Fruit fly (Drosophila melanogaster) whole organism, embryonic: ENCODE results near the gene Veneno.

ENCODE experiments used
- Aef1 ChIP-seq: fragments of 200-800 bp; sonication (Bioruptor generic); IDR thresholded peaks from 3 replicates; pipeline ENCODE4 v1.3.6; 2022; ENCODE audit warnings: missing biosample characterization, missing genetic modification characterization
- B-H1 ChIP-seq: fragments of 200-800 bp; sonication (Bioruptor generic); IDR thresholded peaks from 3 replicates; pipeline ENCODE4 v1.3.6; 2022; ENCODE audit warnings: missing biosample characterization, missing genetic modification characterization
- BtbVII ChIP-seq: fragments of 200-800 bp; sonication (Bioruptor generic); optimal IDR thresholded peaks from 3 replicates; lab custom pipeline; 2017; ENCODE audit warnings: missing biosample characterization, mild to moderate bottlenecking, missing genetic modification characterization
- C15 ChIP-seq: fragments of 200-800 bp; sonication (Bioruptor generic); IDR thresholded peaks from 3 replicates; pipeline ENCODE4 v1.3.6; 2022; ENCODE audit warnings: missing biosample characterization, missing genetic modification characterization
- CG10959 ChIP-seq: fragments of 200-800 bp; sonication (Bioruptor generic); IDR thresholded peaks from 2 replicates; pipeline ENCODE4 v1.3.6; 2022; ENCODE audit warnings: missing biosample characterization, missing genetic modification characterization
- CG11093 ChIP-seq: fragments of 200-800 bp; sonication (Bioruptor generic); IDR thresholded peaks from 3 replicates; pipeline ENCODE4 v1.3.6; 2022; ENCODE audit warnings: missing biosample characterization, missing genetic modification characterization
- CG13424 ChIP-seq: fragments of 200-800 bp; sonication (Bioruptor generic); optimal IDR thresholded peaks from 2 replicates; lab custom pipeline; 2019; ENCODE audit warnings: missing biosample characterization, mild to moderate bottlenecking, missing genetic modification characterization, moderate library complexity
- CG13624 ChIP-seq: fragments of 200-800 bp; sonication (Bioruptor generic); optimal IDR thresholded peaks from 2 replicates; lab custom pipeline; 2016; ENCODE audit warnings: missing biosample characterization, missing genetic modification characterization
- CG16815 ChIP-seq: fragments of 200-800 bp; sonication (Bioruptor generic); optimal IDR thresholded peaks from 3 replicates; lab custom pipeline; 2017; ENCODE audit warnings: missing biosample characterization, mild to moderate bottlenecking, missing genetic modification characterization
- CG17612 ChIP-seq: fragments of 200-800 bp; sonication (Bioruptor generic); IDR thresholded peaks from 2 replicates; pipeline ENCODE4 v1.3.6; 2022; ENCODE audit warnings: missing biosample characterization, missing genetic modification characterization
- CG1792 ChIP-seq: fragments of 200-800 bp; sonication (Bioruptor generic); optimal IDR thresholded peaks from 2 replicates; lab custom pipeline; 2016; ENCODE audit warnings: missing biosample characterization, missing genetic modification characterization
- CG31388 ChIP-seq: fragments of 200-800 bp; sonication (Bioruptor generic); optimal IDR thresholded peaks from 2 replicates; lab custom pipeline; 2016; ENCODE audit warnings: missing biosample characterization, missing genetic modification characterization
- CG4730 ChIP-seq: fragments of 200-800 bp; sonication (Bioruptor generic); IDR thresholded peaks from 2 replicates; pipeline ENCODE4 v1.3.6; 2022; ENCODE audit warnings: missing biosample characterization, missing genetic modification characterization
- CG6791 ChIP-seq: fragments of 200-800 bp; sonication (Bioruptor generic); IDR thresholded peaks from 3 replicates; pipeline ENCODE4 v1.3.6; 2022; ENCODE audit warnings: missing biosample characterization, missing genetic modification characterization; ENCODE audit not compliant: partially characterized antibody
- CG7839 ChIP-seq: fragments of 200-800 bp; sonication (Bioruptor generic); optimal IDR thresholded peaks from 3 replicates; lab custom pipeline; 2018; ENCODE audit warnings: missing biosample characterization, mild to moderate bottlenecking, missing genetic modification characterization, moderate library complexity
- CG8290 ChIP-seq, 3 experiments: fragments of 200-800 bp; sonication (Bioruptor generic); optimal IDR thresholded peaks; 2 replicates each; lab custom pipeline; 2016 to 2019; ENCODE audit warnings: missing biosample characterization in 3 of 3, missing genetic modification characterization in 3 of 3, mild to moderate bottlenecking in 2 of 3, moderate library complexity in 1 of 3
- CG8359 ChIP-seq: fragments of 200-800 bp; sonication (Bioruptor generic); optimal IDR thresholded peaks from 2 replicates; lab custom pipeline; 2017; ENCODE audit warnings: missing biosample characterization, mild to moderate bottlenecking, missing genetic modification characterization, borderline replicate concordance
- CG8944 ChIP-seq: fragments of 200-800 bp; sonication (Bioruptor generic); optimal IDR thresholded peaks from 3 replicates; lab custom pipeline; 2016; ENCODE audit warnings: missing biosample characterization, missing genetic modification characterization
- CG9437 ChIP-seq: fragments of 200-800 bp; sonication (Bioruptor generic); optimal IDR thresholded peaks from 2 replicates; lab custom pipeline; 2018; ENCODE audit warnings: missing biosample characterization, mild to moderate bottlenecking, missing genetic modification characterization
- Dfd ChIP-seq, 2 experiments: fragments of >200 bp; optimal IDR thresholded peaks; 2 replicates each; lab custom pipeline; 2017; ENCODE audit warnings: missing biosample characterization in 2 of 2, missing genetic modification characterization in 2 of 2
- Fer2 ChIP-seq: fragments of 200-800 bp; sonication (Bioruptor generic); optimal IDR thresholded peaks from 2 replicates; lab custom pipeline; 2018; ENCODE audit warnings: missing biosample characterization, mild to moderate bottlenecking, missing genetic modification characterization, moderate library complexity
- Hmx ChIP-seq: fragments of 200-800 bp; sonication (Bioruptor generic); optimal IDR thresholded peaks from 2 replicates; lab custom pipeline; 2016; ENCODE audit warnings: missing biosample characterization, missing genetic modification characterization
- Hr39 ChIP-seq: fragments of >200 bp; optimal IDR thresholded peaks from 2 replicates; lab custom pipeline; 2017
- Hr78 ChIP-seq, 2 experiments: fragments of 200-800 bp in 1 of 2; fragments of >200 bp in 1 of 2; sonication (Bioruptor generic) in 1 of 2; optimal IDR thresholded peaks; 2 replicates each; lab custom pipeline; 2017 to 2019; ENCODE audit warnings: missing biosample characterization in 2 of 2, missing genetic modification characterization in 2 of 2, mild to moderate bottlenecking in 1 of 2, moderate library complexity in 1 of 2
- NK7.1 ChIP-seq: fragments of 200-800 bp; sonication (Bioruptor generic); optimal IDR thresholded peaks from 3 replicates; lab custom pipeline; 2016; ENCODE audit warnings: missing biosample characterization, missing genetic modification characterization
- Six4 ChIP-seq: fragments of 200-800 bp; sonication (Bioruptor generic); optimal IDR thresholded peaks from 2 replicates; lab custom pipeline; 2016; ENCODE audit warnings: missing biosample characterization, missing genetic modification characterization
- TFAM ChIP-seq: fragments of 200-800 bp; sonication (Bioruptor generic); optimal IDR thresholded peaks from 2 replicates; lab custom pipeline; 2017; ENCODE audit warnings: missing biosample characterization, missing genetic modification characterization, inconsistent platforms
- Xrp1 ChIP-seq: fragments of 200-800 bp; sonication (Bioruptor generic); IDR thresholded peaks from 2 replicates; pipeline ENCODE4 v1.3.6; 2022; ENCODE audit warnings: missing biosample characterization, missing genetic modification characterization
- ase ChIP-seq: fragments of 200-800 bp; sonication (Bioruptor generic); IDR thresholded peaks from 3 replicates; pipeline ENCODE4 v1.3.6; 2022; ENCODE audit warnings: missing biosample characterization, missing genetic modification characterization
- cas ChIP-seq: fragments of 200-800 bp; sonication (Bioruptor generic); IDR thresholded peaks from 2 replicates; pipeline ENCODE4 v1.3.6; 2022; ENCODE audit warnings: missing biosample characterization, missing genetic modification characterization
- dimm ChIP-seq: fragments of 200-800 bp; sonication (Bioruptor generic); IDR thresholded peaks from 2 replicates; pipeline ENCODE4 v1.3.6; 2022; ENCODE audit warnings: missing biosample characterization, missing genetic modification characterization
- dysf ChIP-seq: fragments of 200-800 bp; sonication (Bioruptor generic); IDR thresholded peaks from 3 replicates; pipeline ENCODE4 v1.3.6; 2022; ENCODE audit warnings: missing biosample characterization, missing genetic modification characterization
- emc ChIP-seq: fragments of 200-800 bp; sonication (Bioruptor generic); optimal IDR thresholded peaks from 2 replicates; lab custom pipeline; 2016; ENCODE audit warnings: missing biosample characterization, missing genetic modification characterization
- exex ChIP-seq: fragments of 200-800 bp; sonication (Bioruptor generic); optimal IDR thresholded peaks from 4 replicates; lab custom pipeline; 2018; ENCODE audit warnings: missing biosample characterization, mild to moderate bottlenecking, missing genetic modification characterization, moderate library complexity
- fd96Cb ChIP-seq: fragments of 200-800 bp; sonication (Bioruptor generic); optimal IDR thresholded peaks from 2 replicates; lab custom pipeline; 2018; ENCODE audit warnings: missing biosample characterization, mild to moderate bottlenecking, missing genetic modification characterization, moderate library complexity
- fru ChIP-seq: fragments of >200 bp; optimal IDR thresholded peaks from 2 replicates; lab custom pipeline; 2017
- ftz-f1 ChIP-seq: fragments of 200-800 bp; sonication (Bioruptor generic); optimal IDR thresholded peaks from 2 replicates; lab custom pipeline; 2016; ENCODE audit warnings: missing biosample characterization, missing genetic modification characterization
- fu2 ChIP-seq: fragments of 200-800 bp; sonication (Bioruptor generic); optimal IDR thresholded peaks from 2 replicates; lab custom pipeline; 2016; ENCODE audit warnings: missing biosample characterization, missing genetic modification characterization
- hb ChIP-seq: fragments of 200-800 bp; sonication (Bioruptor generic); IDR thresholded peaks from 3 replicates; pipeline ENCODE4 v1.3.6; 2022; ENCODE audit warnings: missing biosample characterization, missing genetic modification characterization; ENCODE audit not compliant: partially characterized antibody
- insv ChIP-seq, 2 experiments: fragments of 200-800 bp; sonication (Bioruptor generic); optimal IDR thresholded peaks; 3 replicates each; lab custom pipeline; 2016 to 2018; ENCODE audit warnings: missing biosample characterization in 2 of 2, missing genetic modification characterization in 2 of 2
- lov ChIP-seq, 2 experiments: fragments of 200-800 bp in 1 of 2; fragments of >200 bp in 1 of 2; sonication (Bioruptor generic) in 1 of 2; IDR thresholded peaks in 1 of 2; optimal IDR thresholded peaks in 1 of 2; 2 replicates in 1 of 2; 3 replicates in 1 of 2; pipeline versions ENCODE4 v1.3.6 to Lab custom; 2017 to 2022; ENCODE audit warnings: missing biosample characterization in 1 of 2, missing genetic modification characterization in 1 of 2
- onecut ChIP-seq: fragments of 200-800 bp; sonication (Bioruptor generic); IDR thresholded peaks from 2 replicates; pipeline ENCODE4 v1.3.6; 2022; ENCODE audit warnings: missing biosample characterization, missing genetic modification characterization
- phol ChIP-seq: fragments of 200-800 bp; sonication (Bioruptor generic); optimal IDR thresholded peaks from 3 replicates; lab custom pipeline; 2018; ENCODE audit warnings: missing biosample characterization, mild to moderate bottlenecking, missing genetic modification characterization, moderate library complexity
- prd ChIP-seq, 3 experiments: fragments of >200 bp in 2 of 3; fragments of 200-800 bp in 1 of 3; sonication (Bioruptor generic) in 1 of 3; optimal IDR thresholded peaks in 2 of 3; IDR thresholded peaks in 1 of 3; 2 replicates in 2 of 3; 3 replicates in 1 of 3; pipeline versions ENCODE4 v1.3.6 to Lab custom; 2017 to 2022; ENCODE audit warnings: missing biosample characterization in 1 of 3, missing genetic modification characterization in 1 of 3
- sim ChIP-seq: fragments of 200-800 bp; sonication (Bioruptor generic); IDR thresholded peaks from 2 replicates; pipeline ENCODE4 v1.3.6; 2022; ENCODE audit warnings: missing biosample characterization, missing genetic modification characterization
- sna ChIP-seq: fragments of 200-800 bp; sonication (Bioruptor generic); IDR thresholded peaks from 2 replicates; pipeline ENCODE4 v1.3.6; 2022; ENCODE audit warnings: missing biosample characterization, missing genetic modification characterization; ENCODE audit not compliant: partially characterized antibody
- sr ChIP-seq: fragments of 200-800 bp; sonication (Bioruptor generic); IDR thresholded peaks from 3 replicates; pipeline ENCODE4 v1.3.6; 2022; ENCODE audit warnings: missing biosample characterization, missing genetic modification characterization
- tap ChIP-seq: fragments of 200-800 bp; optimal IDR thresholded peaks from 3 replicates; lab custom pipeline; 2019; ENCODE audit warnings: missing biosample characterization, mild to moderate bottlenecking, missing genetic modification characterization, moderate library complexity
- wek ChIP-seq: fragments of 200-800 bp; sonication (Bioruptor generic); optimal IDR thresholded peaks from 3 replicates; lab custom pipeline; 2018; ENCODE audit warnings: missing biosample characterization, mild to moderate bottlenecking, missing genetic modification characterization, moderate library complexity
- zfh2 ChIP-seq: fragments of 200-800 bp; sonication (Bioruptor generic); optimal IDR thresholded peaks from 2 replicates; lab custom pipeline; 2016; ENCODE audit warnings: missing biosample characterization, missing genetic modification characterization

Veneno gene

DNA sequence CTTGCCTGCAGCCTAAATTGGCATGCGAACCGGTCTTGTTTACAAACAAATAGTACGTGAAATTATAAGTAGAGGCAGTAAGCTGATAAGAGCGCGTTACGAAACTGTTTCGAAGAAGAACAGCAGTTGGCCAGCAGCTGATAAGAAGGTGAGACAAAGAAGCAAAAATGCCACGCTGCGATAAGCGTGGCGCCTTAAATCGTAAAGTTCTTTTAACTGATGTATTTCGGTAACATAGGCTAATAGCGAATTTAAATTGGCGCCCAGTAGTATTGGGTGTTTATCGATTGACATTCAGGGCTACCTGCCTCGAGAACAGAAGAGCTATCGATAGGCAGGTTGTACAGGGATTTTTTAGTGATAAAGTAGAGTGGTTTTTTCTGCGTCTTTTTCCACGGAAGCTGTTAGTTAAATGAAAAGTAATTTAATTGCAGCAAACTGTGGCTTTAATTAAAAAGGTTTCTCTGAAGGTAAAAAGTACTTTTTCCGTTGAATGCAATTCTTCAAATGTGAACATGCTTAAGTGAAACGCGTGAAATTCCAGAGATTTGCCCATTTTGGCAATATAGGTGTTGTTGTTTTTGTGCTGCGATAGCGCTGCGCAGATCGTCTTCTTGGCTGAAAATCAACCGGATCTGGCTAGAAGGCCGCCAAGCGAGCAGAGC, 5.6 kb downstream of the Veneno start, which contains the start of gene stck (continued):
- TF ChIP-seq tap (no peak), CG8290 (GFP tag; optimal IDR thresholded peaks at IDR 0.05; lab: Kevin White, UChicago) (no peak), CG8290 (tag; optimal IDR thresholded peaks at IDR 0.05; lab: Kevin White, UChicago) (peak in 1 of 2 experiments; percentile 27), sna (no peak), CG11093 (no peak), ftz-f1 (GFP tag; lab: Kevin White, UChicago) (no peak), cas (GFP tag; lab: Robert Waterston, UW) (no peak), dysf (GFP tag; lab: Robert Waterston, UW) (no peak), zfh2 (GFP tag; lab: Kevin White, UChicago) (no peak), CG13424 (tag; lab: Kevin White, UChicago) (no peak), onecut (no peak), Xrp1 (no peak), TFAM (GFP tag; lab: Kevin White, UChicago) (no peak), Dfd (GFP tag; optimal IDR thresholded peaks at IDR 0.05; lab: Kevin White, UChicago) (no peak), C15 (GFP tag; lab: Robert Waterston, UW) (no peak), CG8944 (no peak), hb (GFP tag; lab: Robert Waterston, UW) (no peak), CG16815 (no peak), Hr39 (no peak), CG4730 (GFP tag; lab: Robert Waterston, UW) (no peak), Hmx (GFP tag; lab: Kevin White, UChicago) (no peak), Hr78 (GFP tag; optimal IDR thresholded peaks at IDR 0.05; lab: Kevin White, UChicago) (no peak), CG8359 (no peak), insv (GFP tag; optimal IDR thresholded peaks at IDR 0.05; lab: Kevin White, UChicago) (no peak), CG6791 (peak; percentile 61; the same call in 2 of the 3 replicates), CG17612 (no peak), Aef1 (GFP tag; lab: Robert Waterston, UW) (0 out of 3 replicates have a peak, but pooled peaks have one; percentile 30), B-H1 (GFP tag; lab: Robert Waterston, UW) (no peak), dimm (GFP tag; lab: Robert Waterston, UW) (no peak), CG1792 (GFP tag; lab: Kevin White, UChicago) (no peak), CG31388 (GFP tag; lab: Kevin White, UChicago) (no peak), CG7839 (tag; lab: Kevin White, UChicago) (no peak), Six4 (no peak), sim (no peak), phol (tag; lab: Kevin White, UChicago) (peak; percentile 32), emc (no peak), fd96Cb (tag; lab: Kevin White, UChicago) (no peak), fru (no peak), exex (tag; lab: Kevin White, UChicago) (peak; percentile 80), prd (optimal IDR thresholded peaks at IDR 0.05; lab: Kevin White, UChicago) (no peak), prd (GFP tag; IDR thresholded peaks at IDR 0.05; lab: Robert Waterston, UW) (no peak), fu2 (GFP tag; lab: Kevin White, UChicago) (peak; percentile 26), NK7.1 (GFP tag; lab: Kevin White, UChicago) (no peak), wek (GFP tag; lab: Kevin White, UChicago) (peak; percentile 11), CG9437 (GFP tag; lab: Kevin White, UChicago) (no peak), CG13624 (GFP tag; lab: Kevin White, UChicago) (peak; percentile 36), CG10959 (GFP tag; lab: Robert Waterston, UW) (no peak), lov (optimal IDR thresholded peaks at IDR 0.05; lab: Kevin White, UChicago) (no peak), lov (GFP tag; IDR thresholded peaks at IDR 0.05; lab: Robert Waterston, UW) (no peak), BtbVII (GFP tag; lab: Kevin White, UChicago) (no peak), ase (GFP tag; lab: Robert Waterston, UW) (no peak), sr (GFP tag; lab: Robert Waterston, UW) (no peak), Fer2 (no peak)
